Fruit fly (Drosophila melanogaster) whole organism, larva: ENCODE data around the gene Ugt305A1.
A peak's percentile ranks its signal among the peaks of the same experiment; 100 is the strongest.

Experiments used
- noc ChIP-seq: fragments of 200-800 bp; sonication (Bioruptor generic); optimal IDR thresholded peaks from 3 replicates; lab custom pipeline; 2019; ENCODE audit warnings: missing biosample characterization, mild to moderate bottlenecking, missing genetic modification characterization, moderate library complexity

The Ugt305A1 gene

dm6 chr3L:4085867-4086266 lies 26.3 kb downstream of the Ugt305A1 start:
- no peak for TF ChIP-seq noc

dm6 chr3L:4087281-4087680 lies 27.7 kb downstream of the Ugt305A1 start, which contains the start of gene CG14989:
TSS of gene CG14989 (plus strand) at chr3L:4087581.
- no peak for TF ChIP-seq noc

dm6 chr3L:4088694-4089190 lies 29.2 kb downstream of the Ugt305A1 start, which contains the start of gene Gad1:
TSS of gene Gad1 (minus strand) at chr3L:4088744.
- TF ChIP-seq noc = no peak

- TF ChIP-seq noc = no peak
Observed at dm6 chr3L:4092705-4093257, 33.2 kb downstream of the Ugt305A1 start, which contains the start of gene CG14990. TSS of gene CG14990 (plus strand) at chr3L:4093207.

dm6 chr3L:4096546-4096945 lies 37.0 kb downstream of the Ugt305A1 start:
- no peak for TF ChIP-seq noc

dm6 chr3L:4099194-4099593 lies 39.6 kb downstream of the Ugt305A1 start:
- no peak for TF ChIP-seq noc

dm6 chr3L:4102496-4103257 lies 43.1 kb downstream of the Ugt305A1 start, which contains the start of gene CG14995:
TSS of gene CG14995 (minus strand) at chr3L:4103256.
- peak; percentile 3 for TF ChIP-seq noc

dm6 chr3L:4103258-4104247 lies 44.0 kb downstream of the Ugt305A1 start, which contains the start of gene Fit1:
TSS of gene Fit1 (plus strand) at chr3L:4103564.
- TF ChIP-seq noc = peak; percentile 48

dm6 chr3L:4107120-4107519 lies 47.5 kb downstream of the Ugt305A1 start:
- no peak for TF ChIP-seq noc

- no peak for TF ChIP-seq noc
Observed at dm6 chr3L:4108072-4108843, 48.7 kb downstream of the Ugt305A1 start, which contains the start of gene Ack. TSS of gene Ack (plus strand) at chr3L:4108186.

- peak; percentile 86 for TF ChIP-seq noc
Observed at dm6 chr3L:4108844-4109494, 49.4 kb downstream of the Ugt305A1 start.

- TF ChIP-seq noc = no peak
Observed at dm6 chr3L:4110212-4110611, 50.6 kb downstream of the Ugt305A1 start.
